Fruit fly (Drosophila melanogaster) whole organism: Measurements from ENCODE around the gene CG42571.

ENCODE experiments used
- CG8478 ChIP-seq: fragments of >200 bp; optimal IDR thresholded peaks from 2 replicates; lab custom pipeline; 2018; ENCODE audit warnings: inconsistent platforms
- Dll ChIP-seq: fragments of >200 bp; optimal IDR thresholded peaks from 2 replicates; lab custom pipeline; 2017
- EcR ChIP-seq, 2 experiments: fragments of >200 bp; optimal IDR thresholded peaks; 2 replicates each; lab custom pipeline; 2017; ENCODE audit warnings: missing biosample characterization in 2 of 2, missing genetic modification characterization in 2 of 2, missing genetic modification reagents in 2 of 2
- pan ChIP-seq: fragments of >200 bp; optimal IDR thresholded peaks from 2 replicates; lab custom pipeline; 2017
- psq ChIP-seq: fragments of >200 bp; optimal IDR thresholded peaks from 2 replicates; lab custom pipeline; 2017

DNA sequence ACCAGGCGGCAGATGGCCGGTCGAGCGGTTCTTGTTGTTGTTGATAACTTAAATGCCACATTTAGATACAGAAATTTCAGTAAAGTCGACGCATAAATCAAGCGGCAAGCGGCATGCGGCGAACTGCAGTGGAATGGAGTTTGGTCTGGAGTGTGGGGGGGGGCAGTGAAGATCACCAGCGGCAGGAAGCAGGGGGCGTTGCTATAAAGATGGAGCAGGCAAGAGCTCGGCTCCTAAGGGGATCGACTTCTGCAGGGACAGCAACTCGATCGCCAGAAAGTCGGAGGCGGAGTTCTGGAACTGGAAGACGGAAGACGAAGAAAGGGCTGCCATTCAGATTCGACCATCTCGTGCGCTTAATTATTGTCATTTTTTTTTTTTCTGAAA, 46.9 kb downstream of the CG42571 start:
- TF ChIP-seq Dll (peak; percentile 22), EcR (GFP tag; optimal IDR thresholded peaks at IDR 0.05; lab: Kevin White, UChicago) (no peak), pan (lab: Kevin White, UChicago) (no peak), psq (no peak), CG8478 (no peak)
